Worm (Caenorhabditis elegans): ENCODE results near the gene F55B11.4.

DNA sequence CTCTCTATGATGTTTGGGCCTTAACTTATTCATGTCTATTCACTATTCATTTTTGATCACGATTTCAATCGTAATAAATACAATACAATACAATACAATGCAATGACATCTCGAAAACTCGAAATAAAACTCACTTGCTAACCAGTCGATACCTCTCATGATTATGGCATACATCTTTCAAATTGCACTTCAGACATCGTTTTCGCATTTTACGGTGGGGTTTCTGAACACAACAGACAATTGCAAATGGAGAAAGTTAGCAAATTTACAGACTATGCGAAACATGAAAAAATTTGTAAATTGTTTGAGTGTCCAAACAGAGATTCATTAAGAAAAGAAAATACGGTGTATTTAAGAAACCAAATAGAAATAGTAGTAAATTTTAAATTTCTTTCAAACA lies 47.2 kb downstream of the F55B11.4 start, which contains the start of gene paqr-3:
- TF ChIP-seq ama-1 (optimal IDR thresholded peaks at IDR 0.05) = no peak
- TF ChIP-seq ama-1 (GFP tag; optimal IDR thresholded peaks at IDR 0.05) = no peak
- TF ChIP-seq hsf-1 (GFP tag; IDR thresholded peaks at IDR 0.05) = no peak
- TF ChIP-seq somi-1 (GFP tag; optimal IDR thresholded peaks at IDR 0.05) = no peak
- no peak for TF ChIP-seq tbp1 (GFP tag; optimal IDR thresholded peaks at IDR 0.05)

Data from whole organism, young adult.